Fruit fly (Drosophila melanogaster): ENCODE results near the gene cocoon.

DNA sequence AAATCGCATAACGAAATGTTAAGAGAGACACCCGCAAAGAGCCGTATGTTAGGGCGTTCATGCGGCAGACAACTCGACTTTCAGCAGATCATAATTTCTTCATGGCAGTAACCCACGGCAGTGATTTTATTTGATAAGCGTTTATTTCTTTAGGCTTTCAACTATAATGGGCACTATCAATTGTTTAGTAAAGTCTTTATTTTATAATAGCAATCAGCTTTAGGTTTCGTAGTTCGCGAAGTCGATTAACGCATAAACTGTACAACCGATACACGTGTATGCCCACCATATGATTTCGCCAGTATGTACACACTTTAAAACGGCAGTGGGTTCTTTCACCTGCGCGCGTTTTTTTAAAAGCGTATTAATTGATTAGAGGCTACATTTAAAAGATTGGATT is 34.3 kb upstream of the cocoon start, which contains the start of gene CG7841:
- TF ChIP-seq Xbp1 (GFP tag; optimal IDR thresholded peaks at IDR 0.05) (peak; percentile 97), abd-A (tag; optimal IDR thresholded peaks at IDR 0.05) (peak; percentile 95), CG17829 (tag; optimal IDR thresholded peaks at IDR 0.05) (peak; percentile 99), HLHmδ (GFP tag; optimal IDR thresholded peaks at IDR 0.05) (peak; percentile 14), CG10565 (GFP tag; optimal IDR thresholded peaks at IDR 0.05) (peak; percentile 94), C15 (GFP tag; IDR thresholded peaks at IDR 0.05) (peak; percentile 93), CG2712 (tag; optimal IDR thresholded peaks at IDR 0.05) (peak; percentile 99), dimm (GFP tag; IDR thresholded peaks at IDR 0.05) (no peak), Gsc (GFP tag; IDR thresholded peaks at IDR 0.05) (no peak), emc (GFP tag; optimal IDR thresholded peaks at IDR 0.05) (peak; percentile 90), CG13775 (GFP tag; optimal IDR thresholded peaks at IDR 0.05) (peak; percentile 98)
